Worm (Caenorhabditis elegans): ENCODE results near the gene T26G10.1.

DNA sequence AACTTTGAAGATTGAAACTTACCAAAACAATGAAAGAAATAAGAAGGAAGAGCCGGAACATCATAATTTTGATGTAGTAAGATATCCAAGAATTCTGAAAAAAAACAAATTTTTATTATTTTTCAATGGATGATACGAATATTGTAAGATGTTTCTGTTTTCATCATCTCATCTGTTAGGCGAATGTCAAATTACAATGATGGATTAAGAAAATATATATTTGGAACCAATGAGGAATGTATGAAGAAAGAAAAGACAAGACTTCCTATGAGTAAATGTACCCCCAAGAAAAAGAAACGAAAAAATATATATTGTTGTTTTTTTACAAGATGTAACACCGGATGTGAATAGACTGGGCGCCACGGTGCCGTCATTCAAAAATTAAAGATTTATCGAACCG is 19.9 kb upstream of the T26G10.1 start, which contains the start of gene T26G10.5:
- TF ChIP-seq ets-4 (tag; optimal IDR thresholded peaks at IDR 0.05) (no peak), che-1 (tag; optimal IDR thresholded peaks at IDR 0.05) (no peak), ceh-9 (tag; optimal IDR thresholded peaks at IDR 0.05) (no peak), dve-1 (tag; optimal IDR thresholded peaks at IDR 0.05) (no peak), nhr-11 (tag; optimal IDR thresholded peaks at IDR 0.05) (no peak), K09A11.1 (tag; optimal IDR thresholded peaks at IDR 0.05; ENCODE audit: insufficient read depth) (no peak), ceh-14 (tag; optimal IDR thresholded peaks at IDR 0.05) (no peak), ama-1 (optimal IDR thresholded peaks at IDR 0.05) (no peak), ref-2 (tag; optimal IDR thresholded peaks at IDR 0.05) (no peak), hlh-15 (tag; optimal IDR thresholded peaks at IDR 0.05) (no peak)
